ENCODE assay signal across 7 worm cellular contexts in the genomic region with DNA sequence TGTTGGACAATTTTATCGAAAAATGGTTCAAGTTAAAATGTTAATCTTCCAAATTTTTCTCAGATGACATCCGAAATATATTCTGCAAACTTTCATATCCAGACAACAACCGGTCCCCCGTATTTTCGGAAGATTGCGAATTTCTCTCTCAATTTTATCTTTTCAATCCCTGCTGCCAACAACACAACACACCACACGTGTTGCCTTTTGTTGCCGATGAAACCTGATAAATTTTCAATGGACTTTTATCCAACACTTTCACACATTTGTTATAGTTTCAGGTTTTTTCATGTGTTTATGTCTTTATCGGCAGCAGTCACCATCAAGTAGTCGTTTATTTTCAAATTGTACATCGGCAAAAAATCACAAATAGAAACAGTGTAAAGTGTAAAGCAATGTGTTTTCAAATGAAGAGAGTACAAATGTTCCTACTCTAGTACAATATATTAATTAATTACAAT.
A peak's percentile ranks its signal among the peaks of the same experiment; 100 is the strongest.
TF ChIP-seq lines count a peak whose summit lies in the region.

No protein-coding gene starts in this region.

TF ChIP-seq in whole organism, L1 larva, 84 proteins besides CTCF, POLR2A, EP300 and RAD21 (continues in another document):
- no peak for TF ChIP-seq vab-15 (tag; optimal IDR thresholded peaks at IDR 0.05; lab: Kevin White, UChicago)
- TF ChIP-seq nhr-76 (tag; optimal IDR thresholded peaks at IDR 0.05; lab: Kevin White, UChicago), result no peak
- TF ChIP-seq ama-1 (optimal IDR thresholded peaks at IDR 0.05; lab: Kevin White, UChicago), result peak; percentile 89
- no peak for TF ChIP-seq pag-3 (tag; optimal IDR thresholded peaks at IDR 0.05; lab: Kevin White, UChicago; ENCODE audit: borderline replicate concordance, insufficient read depth)
- TF ChIP-seq lin-35 (GFP tag; optimal IDR thresholded peaks at IDR 0.05; lab: Kevin White, UChicago), result peak in 1 of 2 experiments; percentile 49
- peak; percentile 56 for TF ChIP-seq blmp-1 (tag; optimal IDR thresholded peaks at IDR 0.05; lab: Kevin White, UChicago)
- peak in 1 of 6 experiments; percentile 37 for TF ChIP-seq elt-3 (tag; optimal IDR thresholded peaks at IDR 0.05; lab: Kevin White, UChicago)
- TF ChIP-seq elt-2 (tag; optimal IDR thresholded peaks at IDR 0.05; lab: Kevin White, UChicago), result peak; percentile 32
- TF ChIP-seq nhr-90 (tag; optimal IDR thresholded peaks at IDR 0.05; lab: Kevin White, UChicago; ENCODE audit: poor library complexity), result peak; percentile 55
- TF ChIP-seq nhr-19 (GFP tag; conservative IDR thresholded peaks at IDR 0.05; lab: Robert Waterston, UW), result 0 out of 2 replicates have a peak, but pooled peaks have one; percentile 10

TF ChIP-seq in whole organism, L2 larva, 48 proteins besides CTCF, POLR2A, EP300 and RAD21 (continues in another document):
- TF ChIP-seq ama-1 (optimal IDR thresholded peaks at IDR 0.05; lab: Kevin White, UChicago), result peak; percentile 78
- TF ChIP-seq mab-5 (tag; optimal IDR thresholded peaks at IDR 0.05; lab: Kevin White, UChicago), result no peak
- TF ChIP-seq lin-11 (tag; optimal IDR thresholded peaks at IDR 0.05; lab: Kevin White, UChicago), result no peak
- no peak for TF ChIP-seq lin-39 (tag; optimal IDR thresholded peaks at IDR 0.05; lab: Kevin White, UChicago)
- no peak for TF ChIP-seq gmeb-1 (tag; optimal IDR thresholded peaks at IDR 0.05; lab: Kevin White, UChicago)
- no peak for TF ChIP-seq zag-1 (tag; optimal IDR thresholded peaks at IDR 0.05; lab: Kevin White, UChicago)
- TF ChIP-seq ztf-4 (tag; optimal IDR thresholded peaks at IDR 0.05; lab: Kevin White, UChicago), result no peak
- no peak for TF ChIP-seq R02D3.7 (tag; optimal IDR thresholded peaks at IDR 0.05; lab: Kevin White, UChicago)
- no peak for TF ChIP-seq unc-39 (tag; optimal IDR thresholded peaks at IDR 0.05; lab: Kevin White, UChicago)
- TF ChIP-seq crh-2 (tag; optimal IDR thresholded peaks at IDR 0.05; lab: Kevin White, UChicago), result peak; percentile 61
- TF ChIP-seq sma-9 (GFP tag; optimal IDR thresholded peaks at IDR 0.05; lab: Kevin White, UChicago), result peak; percentile 5
- TF ChIP-seq sma-9 (tag; optimal IDR thresholded peaks at IDR 0.05; lab: Kevin White, UChicago), result no peak
- no peak for TF ChIP-seq nhr-129 (tag; optimal IDR thresholded peaks at IDR 0.05; lab: Kevin White, UChicago)

TF ChIP-seq in whole organism, L3 larva, 47 proteins besides CTCF, POLR2A, EP300 and RAD21 (continues in another document):
- TF ChIP-seq R02D3.7 (tag; optimal IDR thresholded peaks at IDR 0.05; lab: Kevin White, UChicago), result no peak
- TF ChIP-seq unc-62 (GFP tag; optimal IDR thresholded peaks at IDR 0.05; lab: Kevin White, UChicago), result no peak
- peak; percentile 71 for TF ChIP-seq pqm-1 (tag; optimal IDR thresholded peaks at IDR 0.05; lab: Kevin White, UChicago)
- no peak for TF ChIP-seq fkh-10 (GFP tag; optimal IDR thresholded peaks at IDR 0.05; lab: Kevin White, UChicago)
- TF ChIP-seq sea-2 (GFP tag; optimal IDR thresholded peaks at IDR 0.05; lab: Kevin White, UChicago), result no peak
- TF ChIP-seq pha-4 (tag; optimal IDR thresholded peaks at IDR 0.05; lab: Kevin White, UChicago), result peak; percentile 17
- TF ChIP-seq mml-1 (tag; optimal IDR thresholded peaks at IDR 0.05; lab: Kevin White, UChicago), result no peak
- TF ChIP-seq ZK546.5 (tag; optimal IDR thresholded peaks at IDR 0.05; lab: Kevin White, UChicago), result no peak
- peak; percentile 95 for TF ChIP-seq ama-1 (optimal IDR thresholded peaks at IDR 0.05; lab: Kevin White, UChicago)
- no peak for TF ChIP-seq egl-5 (tag; optimal IDR thresholded peaks at IDR 0.05; lab: Kevin White, UChicago)
- TF ChIP-seq ztf-11 (tag; optimal IDR thresholded peaks at IDR 0.05; lab: Kevin White, UChicago), result no peak
- no peak for TF ChIP-seq ceh-9 (tag; optimal IDR thresholded peaks at IDR 0.05; lab: Kevin White, UChicago)
- TF ChIP-seq nhr-25 (tag; optimal IDR thresholded peaks at IDR 0.05; lab: Kevin White, UChicago), result peak; percentile 43
- TF ChIP-seq nhr-28 (tag; optimal IDR thresholded peaks at IDR 0.05; lab: Kevin White, UChicago), result no peak

TF ChIP-seq in whole organism, L4 larva, 104 proteins besides CTCF, POLR2A, EP300 and RAD21 (continues in another document):
- TF ChIP-seq unc-130 (GFP tag; optimal IDR thresholded peaks at IDR 0.05; lab: Kevin White, UChicago) (no peak), spr-3 (GFP tag; optimal IDR thresholded peaks at IDR 0.05; lab: Kevin White, UChicago) (no peak), unc-39 (tag; optimal IDR thresholded peaks at IDR 0.05; lab: Kevin White, UChicago) (no peak), T26A8.4 (GFP tag; IDR thresholded peaks at IDR 0.05; lab: Robert Waterston, UW) (peak; percentile 62; the same call in 1 of the 2 replicates), spr-1 (tag; optimal IDR thresholded peaks at IDR 0.05; lab: Kevin White, UChicago) (peak; percentile 2), ama-1 (optimal IDR thresholded peaks at IDR 0.05; lab: Kevin White, UChicago) (peak; percentile 91), nhr-48 (tag; optimal IDR thresholded peaks at IDR 0.05; lab: Kevin White, UChicago) (no peak), ZK546.5 (tag; optimal IDR thresholded peaks at IDR 0.05; lab: Kevin White, UChicago) (no peak), daf-16 (GFP tag; optimal IDR thresholded peaks at IDR 0.05; lab: Kevin White, UChicago) (peak; percentile 8 to 58), daf-16 (tag; optimal IDR thresholded peaks at IDR 0.05; lab: Kevin White, UChicago) (peak; percentile 70), mdl-1 (tag; optimal IDR thresholded peaks at IDR 0.05; lab: Kevin White, UChicago) (peak in 1 of 2 experiments; percentile 73), F44E2.7 (GFP tag; IDR thresholded peaks at IDR 0.05; lab: Robert Waterston, UW) (no peak)

TF ChIP-seq in whole organism, midembryonic, 9 proteins besides CTCF, POLR2A, EP300 and RAD21:
- TF ChIP-seq ztf-29 (GFP tag; IDR thresholded peaks at IDR 0.05; lab: Robert Waterston, UW) (no peak), ztf-23 (GFP tag; IDR thresholded peaks at IDR 0.05; lab: Robert Waterston, UW) (0 out of 2 replicates have a peak, but pooled peaks have one; percentile 24)

TF ChIP-seq in whole organism, mixed stage, embryonic, 35 proteins besides CTCF, POLR2A, EP300 and RAD21:
- TF ChIP-seq hlh-1 (tag; optimal IDR thresholded peaks at IDR 0.05; lab: Kevin White, UChicago) (peak; percentile 29), elt-1 (tag; optimal IDR thresholded peaks at IDR 0.05; lab: Kevin White, UChicago; ENCODE audit: borderline replicate concordance, insufficient read depth) (no peak), sptf-1 (tag; optimal IDR thresholded peaks at IDR 0.05; lab: Kevin White, UChicago) (no peak), unc-62 (GFP tag; optimal IDR thresholded peaks at IDR 0.05; lab: Kevin White, UChicago) (peak; percentile 15), tbx-8 (GFP tag; optimal IDR thresholded peaks at IDR 0.05; lab: Kevin White, UChicago) (no peak), unc-120 (tag; optimal IDR thresholded peaks at IDR 0.05; lab: Kevin White, UChicago; ENCODE audit: poor library complexity, severe bottlenecking) (peak; percentile 10), nhr-12 (tag; optimal IDR thresholded peaks at IDR 0.05; lab: Kevin White, UChicago) (no peak), unc-39 (tag; optimal IDR thresholded peaks at IDR 0.05; lab: Kevin White, UChicago) (no peak)

TF ChIP-seq in whole organism, young adult, 124 proteins besides CTCF, POLR2A, EP300 and RAD21 (continues in another document):
- 0 out of 2 replicates have a peak, but pooled peaks have one; percentile 30 for TF ChIP-seq ekl-4 (GFP tag; IDR thresholded peaks at IDR 0.05; lab: Robert Waterston, UW)
- peak; percentile 53 for TF ChIP-seq nhr-80 (tag; optimal IDR thresholded peaks at IDR 0.05; lab: Kevin White, UChicago)
- TF ChIP-seq lin-54 (GFP tag; optimal IDR thresholded peaks at IDR 0.05; lab: Kevin White, UChicago), result no peak
- TF ChIP-seq bed-2 (GFP tag; IDR thresholded peaks at IDR 0.05; lab: Robert Waterston, UW), result no peak
- TF ChIP-seq nfyb-1 (GFP tag; IDR thresholded peaks at IDR 0.05; lab: Robert Waterston, UW), result 0 out of 2 replicates have a peak, but pooled peaks have one; percentile 37
- 0 out of 2 replicates have a peak, but pooled peaks have one; percentile 38 for TF ChIP-seq C06A6.2 (GFP tag; conservative IDR thresholded peaks at IDR 0.05; lab: Robert Waterston, UW)
- peak; percentile 2 for TF ChIP-seq attf-5 (GFP tag; optimal IDR thresholded peaks at IDR 0.05; lab: Kevin White, UChicago)
- TF ChIP-seq madf-3 (GFP tag; IDR thresholded peaks at IDR 0.05; lab: Robert Waterston, UW), result 0 out of 2 replicates have a peak, but pooled peaks have one; percentile 38
- TF ChIP-seq ztf-3 (GFP tag; optimal IDR thresholded peaks at IDR 0.05; lab: Kevin White, UChicago), result no peak
- TF ChIP-seq athp-1 (tag; optimal IDR thresholded peaks at IDR 0.05; lab: Kevin White, UChicago), result no peak
- TF ChIP-seq lin-40 (tag; optimal IDR thresholded peaks at IDR 0.05; lab: Kevin White, UChicago), result peak; percentile 40
- 0 out of 2 replicates have a peak, but pooled peaks have one; percentile 4 for TF ChIP-seq let-526 (GFP tag; IDR thresholded peaks at IDR 0.05; lab: Robert Waterston, UW)
- TF ChIP-seq Y53F4B.3 (GFP tag; IDR thresholded peaks at IDR 0.05; lab: Robert Waterston, UW), result no peak
- TF ChIP-seq lag-1 (GFP tag; IDR thresholded peaks at IDR 0.05; lab: Robert Waterston, UW), result no peak
- TF ChIP-seq K12H6.12 (tag; optimal IDR thresholded peaks at IDR 0.05; lab: Kevin White, UChicago), result no peak
- TF ChIP-seq atf-7 (tag; optimal IDR thresholded peaks at IDR 0.05; lab: Kevin White, UChicago), result peak; percentile 40
- no peak for TF ChIP-seq lsy-27 (tag; optimal IDR thresholded peaks at IDR 0.05; lab: Kevin White, UChicago; ENCODE audit: borderline replicate concordance, insufficient read depth)
- TF ChIP-seq nhr-179 (tag; optimal IDR thresholded peaks at IDR 0.05; lab: Kevin White, UChicago), result no peak
- TF ChIP-seq xnd-1 (tag; optimal IDR thresholded peaks at IDR 0.05; lab: Kevin White, UChicago), result no peak
- TF ChIP-seq aptf-2 (GFP tag; conservative IDR thresholded peaks at IDR 0.05; lab: Robert Waterston, UW), result no peak
- TF ChIP-seq attf-6 (GFP tag; IDR thresholded peaks at IDR 0.05; lab: Robert Waterston, UW), result no peak
- TF ChIP-seq hmg-1.2 (GFP tag; IDR thresholded peaks at IDR 0.05; lab: Robert Waterston, UW), result no peak
- TF ChIP-seq lin-26 (GFP tag; IDR thresholded peaks at IDR 0.05; lab: Robert Waterston, UW), result 0 out of 2 replicates have a peak, but pooled peaks have one; percentile 12
- TF ChIP-seq unc-130 (GFP tag; optimal IDR thresholded peaks at IDR 0.05; lab: Kevin White, UChicago), result no peak
- TF ChIP-seq akir-1 (GFP tag; optimal IDR thresholded peaks at IDR 0.05; lab: Kevin White, UChicago), result no peak
- no peak for TF ChIP-seq F57C9.4 (tag; optimal IDR thresholded peaks at IDR 0.05; lab: Kevin White, UChicago)
- 0 out of 2 replicates have a peak, but pooled peaks have one; percentile 56 for TF ChIP-seq Y53G8AR.9 (GFP tag; conservative IDR thresholded peaks at IDR 0.05; lab: Robert Waterston, UW)
- TF ChIP-seq cebp-1 (GFP tag; IDR thresholded peaks at IDR 0.05; lab: Robert Waterston, UW), result no peak
- peak; percentile 57 for TF ChIP-seq cebp-1 (tag; optimal IDR thresholded peaks at IDR 0.05; lab: Kevin White, UChicago)
- no peak for TF ChIP-seq bed-1 (GFP tag; IDR thresholded peaks at IDR 0.05; lab: Robert Waterston, UW)
- no peak for TF ChIP-seq lsl-1 (GFP tag; optimal IDR thresholded peaks at IDR 0.05; lab: Kevin White, UChicago)
